Fruit fly (Drosophila melanogaster) whole organism, embryonic: ENCODE data around the gene CG10747.
A peak's percentile ranks its signal among the peaks of the same experiment; 100 is the strongest.

Source experiments
- Ada2b ChIP-seq: fragments of 200-800 bp; sonication (Bioruptor generic); IDR thresholded peaks from 2 replicates; pipeline ENCODE4 v1.3.6; 2022; ENCODE audit warnings: missing biosample characterization, missing genetic modification characterization
- B-H1 ChIP-seq: fragments of 200-800 bp; sonication (Bioruptor generic); IDR thresholded peaks from 3 replicates; pipeline ENCODE4 v1.3.6; 2022; ENCODE audit warnings: missing biosample characterization, missing genetic modification characterization
- CG12071 ChIP-seq: fragments of 200-800 bp; sonication (Bioruptor generic); optimal IDR thresholded peaks from 3 replicates; lab custom pipeline; 2018; ENCODE audit warnings: missing biosample characterization, mild to moderate bottlenecking, missing genetic modification characterization
- CG12219 ChIP-seq: fragments of 200-800 bp; sonication (Bioruptor generic); optimal IDR thresholded peaks from 3 replicates; lab custom pipeline; 2018; ENCODE audit warnings: missing biosample characterization, mild to moderate bottlenecking, missing genetic modification characterization
- CG13775 ChIP-seq: fragments of 200-800 bp; sonication (Bioruptor generic); optimal IDR thresholded peaks from 3 replicates; lab custom pipeline; 2017; ENCODE audit warnings: missing biosample characterization, mild to moderate bottlenecking, missing genetic modification characterization
- CG13894 ChIP-seq: fragments of 200-800 bp; sonication (Bioruptor generic); optimal IDR thresholded peaks from 3 replicates; lab custom pipeline; 2018; ENCODE audit warnings: missing biosample characterization, mild to moderate bottlenecking, missing genetic modification characterization, moderate library complexity
- CG16815 ChIP-seq: fragments of 200-800 bp; sonication (Bioruptor generic); optimal IDR thresholded peaks from 3 replicates; lab custom pipeline; 2017; ENCODE audit warnings: missing biosample characterization, mild to moderate bottlenecking, missing genetic modification characterization
- CG16863 ChIP-seq: fragments of 200-800 bp; sonication (Bioruptor generic); optimal IDR thresholded peaks from 3 replicates; lab custom pipeline; 2016; ENCODE audit warnings: missing biosample characterization, missing genetic modification characterization
- CG2116 ChIP-seq: fragments of 200-800 bp; sonication (Bioruptor generic); optimal IDR thresholded peaks from 3 replicates; lab custom pipeline; 2018; ENCODE audit warnings: missing biosample characterization, mild to moderate bottlenecking, missing genetic modification characterization
- CG2199 ChIP-seq: fragments of 200-800 bp; sonication (Bioruptor generic); IDR thresholded peaks from 3 replicates; pipeline ENCODE4 v1.3.6; 2022; ENCODE audit warnings: missing biosample characterization, missing genetic modification characterization
- CG31365 ChIP-seq: fragments of 200-800 bp; sonication (Bioruptor generic); optimal IDR thresholded peaks from 2 replicates; lab custom pipeline; 2018; ENCODE audit warnings: missing biosample characterization, mild to moderate bottlenecking, missing genetic modification characterization
- CG31441 ChIP-seq: fragments of 200-800 bp; sonication (Bioruptor generic); IDR thresholded peaks from 2 replicates; pipeline ENCODE4 v1.3.6; 2022; ENCODE audit warnings: missing biosample characterization, missing genetic modification characterization
- CG34376 ChIP-seq: fragments of 200-800 bp; sonication (Bioruptor generic); optimal IDR thresholded peaks from 2 replicates; lab custom pipeline; 2018; ENCODE audit warnings: missing biosample characterization, mild to moderate bottlenecking, missing genetic modification characterization
- CG3995 ChIP-seq: fragments of 200-800 bp; sonication (Bioruptor generic); optimal IDR thresholded peaks from 3 replicates; lab custom pipeline; 2016; ENCODE audit warnings: missing biosample characterization, missing genetic modification characterization
- CG4424 ChIP-seq: fragments of 200-800 bp; sonication (Bioruptor generic); optimal IDR thresholded peaks from 3 replicates; lab custom pipeline; 2016; ENCODE audit warnings: missing biosample characterization, missing genetic modification characterization
- CG9797 ChIP-seq: fragments of 200-800 bp; sonication (Bioruptor generic); optimal IDR thresholded peaks from 3 replicates; lab custom pipeline; 2018; ENCODE audit warnings: missing biosample characterization, mild to moderate bottlenecking, missing genetic modification characterization
- Camta ChIP-seq: fragments of 200-800 bp; sonication (Bioruptor generic); optimal IDR thresholded peaks from 2 replicates; lab custom pipeline; 2016; ENCODE audit warnings: missing biosample characterization, missing genetic modification characterization
- HHEX ChIP-seq: fragments of 200-800 bp; sonication (Bioruptor generic); optimal IDR thresholded peaks from 3 replicates; lab custom pipeline; 2017; ENCODE audit warnings: missing biosample characterization, mild to moderate bottlenecking, missing genetic modification characterization, missing genetic modification reagents
- Hmr ChIP-seq: fragments of 200-800 bp; sonication (Bioruptor generic); optimal IDR thresholded peaks from 3 replicates; lab custom pipeline; 2017; ENCODE audit warnings: mild to moderate bottlenecking, missing biosample characterization, missing genetic modification reagents, missing genetic modification characterization
- Jarid2 ChIP-seq: fragments of 200-800 bp; sonication (Bioruptor generic); optimal IDR thresholded peaks from 3 replicates; lab custom pipeline; 2017; ENCODE audit warnings: mild to moderate bottlenecking, missing biosample characterization, missing genetic modification reagents, missing genetic modification characterization
- Kr ChIP-seq: fragments of 200-800 bp; sonication (Bioruptor generic); optimal IDR thresholded peaks from 2 replicates; lab custom pipeline; 2017; ENCODE audit warnings: missing biosample characterization, mild to moderate bottlenecking, missing genetic modification characterization
- Mes4 ChIP-seq: fragments of 200-800 bp; sonication (Bioruptor generic); optimal IDR thresholded peaks from 2 replicates; lab custom pipeline; 2016; ENCODE audit warnings: missing biosample characterization, missing genetic modification characterization
- Nf-YC ChIP-seq: fragments of 200-800 bp; optimal IDR thresholded peaks from 3 replicates; lab custom pipeline; 2019; ENCODE audit warnings: missing biosample characterization, mild to moderate bottlenecking, missing genetic modification characterization, moderate library complexity
- Rx ChIP-seq: fragments of 200-800 bp; sonication (Bioruptor generic); IDR thresholded peaks from 2 replicates; pipeline ENCODE4 v1.3.6; 2022; ENCODE audit warnings: missing biosample characterization, missing genetic modification characterization
- bbx ChIP-seq: fragments of 200-800 bp; sonication (Bioruptor generic); IDR thresholded peaks from 2 replicates; pipeline ENCODE4 v1.3.6; 2022; ENCODE audit warnings: missing biosample characterization, missing genetic modification characterization; ENCODE audit not compliant: partially characterized antibody
- chinmo ChIP-seq: fragments of 200-800 bp; sonication (Bioruptor generic); IDR thresholded peaks from 4 replicates; pipeline ENCODE4 v1.3.6; 2022; ENCODE audit warnings: missing biosample characterization, missing genetic modification characterization; ENCODE audit not compliant: partially characterized antibody
- chm ChIP-seq: fragments of 200-800 bp; sonication (Bioruptor generic); IDR thresholded peaks from 2 replicates; pipeline ENCODE4 v1.3.6; 2022; ENCODE audit warnings: missing biosample characterization, missing genetic modification characterization
- dati ChIP-seq: fragments of 200-800 bp; sonication (Bioruptor generic); IDR thresholded peaks from 2 replicates; pipeline ENCODE4 v1.3.6; 2022; ENCODE audit warnings: missing biosample characterization, missing genetic modification characterization
- en ChIP-seq: fragments of 200-800 bp; sonication (Bioruptor generic); optimal IDR thresholded peaks from 2 replicates; lab custom pipeline; 2016; ENCODE audit warnings: missing biosample characterization, missing genetic modification characterization
- esg ChIP-seq: fragments of 200-800 bp; sonication (Bioruptor generic); conservative IDR thresholded peaks from 2 replicates; pipeline ENCODE4 v1.3.6; 2022; ENCODE audit warnings: missing biosample characterization, missing genetic modification characterization
- eyg ChIP-seq: fragments of 200-800 bp; sonication (Bioruptor generic); optimal IDR thresholded peaks from 3 replicates; lab custom pipeline; 2016; ENCODE audit warnings: missing biosample characterization, missing genetic modification characterization
- fd64A ChIP-seq: fragments of 200-800 bp; sonication (Bioruptor generic); optimal IDR thresholded peaks from 3 replicates; lab custom pipeline; 2018; ENCODE audit warnings: missing biosample characterization, mild to moderate bottlenecking, missing genetic modification characterization
- gt ChIP-seq: fragments of 200-800 bp; sonication (Bioruptor generic); IDR thresholded peaks from 2 replicates; pipeline ENCODE4 v1.3.6; 2022; ENCODE audit warnings: missing biosample characterization, missing genetic modification characterization
- hb ChIP-seq: fragments of 200-800 bp; sonication (Bioruptor generic); IDR thresholded peaks from 3 replicates; pipeline ENCODE4 v1.3.6; 2022; ENCODE audit warnings: missing biosample characterization, missing genetic modification characterization; ENCODE audit not compliant: partially characterized antibody
- her ChIP-seq: fragments of 200-800 bp; sonication (Bioruptor generic); optimal IDR thresholded peaks from 2 replicates; lab custom pipeline; 2016; ENCODE audit warnings: missing biosample characterization, missing genetic modification characterization
- jigr1 ChIP-seq: fragments of 200-800 bp; sonication (Bioruptor generic); IDR thresholded peaks from 3 replicates; pipeline ENCODE4 v1.3.6; 2022; ENCODE audit warnings: missing biosample characterization, missing genetic modification characterization
- klu ChIP-seq: fragments of 200-800 bp; sonication (Bioruptor generic); IDR thresholded peaks from 2 replicates; pipeline ENCODE4 v1.3.6; 2022; ENCODE audit warnings: missing biosample characterization, missing genetic modification characterization
- maf-S ChIP-seq: fragments of 200-800 bp; sonication (Bioruptor generic); optimal IDR thresholded peaks from 2 replicates; lab custom pipeline; 2016; ENCODE audit warnings: missing biosample characterization, missing genetic modification characterization
- pan ChIP-seq, 4 experiments: fragments of >200 bp in 3 of 4; fragments of 200-800 bp in 1 of 4; sonication (Bioruptor generic) in 1 of 4; optimal IDR thresholded peaks in 3 of 4; IDR thresholded peaks in 1 of 4; 2 replicates each; pipeline versions ENCODE4 v1.3.6 to Lab custom; 2017 to 2022; ENCODE audit warnings: missing biosample characterization in 2 of 4, missing genetic modification characterization in 2 of 4, mixed read lengths in 1 of 4
- psq ChIP-seq: fragments of 200-800 bp; sonication (Bioruptor generic); optimal IDR thresholded peaks from 2 replicates; lab custom pipeline; 2017; ENCODE audit warnings: missing biosample characterization, missing genetic modification characterization
- ro ChIP-seq: fragments of 200-800 bp; sonication (Bioruptor generic); IDR thresholded peaks from 2 replicates; pipeline ENCODE4 v1.3.6; 2022; ENCODE audit warnings: missing biosample characterization, missing genetic modification characterization
- trem ChIP-seq: fragments of 200-800 bp; optimal IDR thresholded peaks from 3 replicates; lab custom pipeline; 2019; ENCODE audit warnings: missing biosample characterization, mild to moderate bottlenecking, missing genetic modification characterization, moderate library complexity
- vvl ChIP-seq: fragments of 200-800 bp; sonication (Bioruptor generic); IDR thresholded peaks from 2 replicates; pipeline ENCODE4 v1.3.6; 2022; ENCODE audit warnings: missing biosample characterization, missing genetic modification characterization
- wek ChIP-seq: fragments of 200-800 bp; sonication (Bioruptor generic); optimal IDR thresholded peaks from 3 replicates; lab custom pipeline; 2018; ENCODE audit warnings: missing biosample characterization, mild to moderate bottlenecking, missing genetic modification characterization, moderate library complexity

CG10747 gene

dm6 chr2L:20061018-20061657 lies 30.0 kb downstream of the CG10747 start, which contains the start of the genes barr and lok (continued):
- TF ChIP-seq pan (optimal IDR thresholded peaks at IDR 0.05; lab: Kevin White, UChicago) (no peak), pan (GFP tag; optimal IDR thresholded peaks at IDR 0.05 in 1 of 2, IDR thresholded peaks at IDR 0.05 in 1 of 2) (no peak), CG12071 (GFP tag; lab: Kevin White, UChicago) (no peak), trem (tag; lab: Kevin White, UChicago) (peak; percentile 19), CG31365 (no peak), psq (GFP tag; lab: Kevin White, UChicago) (peak; percentile 44), CG16863 (peak; percentile 42), maf-S (GFP tag; lab: Kevin White, UChicago) (no peak), jigr1 (no peak), CG34376 (GFP tag; lab: Kevin White, UChicago) (no peak), Mes4 (GFP tag; lab: Kevin White, UChicago) (no peak), CG13775 (GFP tag; lab: Kevin White, UChicago) (peak; percentile 71), Rx (GFP tag; lab: Robert Waterston, UW) (no peak), gt (GFP tag; lab: Robert Waterston, UW) (no peak), dati (GFP tag; lab: Robert Waterston, UW) (no peak), chm (GFP tag; lab: Robert Waterston, UW) (no peak), klu (GFP tag; lab: Robert Waterston, UW) (peak; percentile 34; the same call in 1 of the 2 replicates), CG2116 (GFP tag; lab: Kevin White, UChicago) (peak; percentile 93), CG9797 (GFP tag; lab: Kevin White, UChicago) (no peak), Kr (GFP tag; lab: Kevin White, UChicago) (no peak), bbx (GFP tag; lab: Robert Waterston, UW) (no peak), CG4424 (GFP tag; lab: Kevin White, UChicago) (peak; percentile 58), her (GFP tag; lab: Kevin White, UChicago) (no peak), B-H1 (GFP tag; lab: Robert Waterston, UW) (no peak), Camta (peak; percentile 55), ro (GFP tag; lab: Robert Waterston, UW) (no peak), Hmr (GFP tag; lab: Kevin White, UChicago) (peak; percentile 35), CG16815 (GFP tag; lab: Kevin White, UChicago) (peak; percentile 61), hb (GFP tag; lab: Robert Waterston, UW) (no peak), wek (GFP tag; lab: Kevin White, UChicago) (no peak), CG3995 (peak; percentile 93), Jarid2 (GFP tag; lab: Kevin White, UChicago) (no peak), Nf-YC (no peak), fd64A (GFP tag; lab: Kevin White, UChicago) (no peak), CG12219 (GFP tag; lab: Kevin White, UChicago) (no peak), vvl (GFP tag; lab: Robert Waterston, UW) (0 out of 2 replicates have a peak, but pooled peaks have one; percentile 23), eyg (GFP tag; lab: Kevin White, UChicago) (no peak), chinmo (GFP tag; lab: Robert Waterston, UW) (no peak), CG31441 (GFP tag; lab: Robert Waterston, UW) (peak; percentile 62; the same call in 1 of the 2 replicates), Ada2b (GFP tag; lab: Robert Waterston, UW) (0 out of 2 replicates have a peak, but pooled peaks have one; percentile 25), CG2199 (GFP tag; lab: Robert Waterston, UW) (no peak), esg (GFP tag; lab: Robert Waterston, UW) (0 out of 2 replicates have a peak, but pooled peaks have one; percentile 17), en (peak; percentile 9), HHEX (no peak), CG13894 (tag; lab: Kevin White, UChicago) (no peak)
